Fruit fly (Drosophila melanogaster) whole organism, embryonic: Measurements from ENCODE around the gene Uggt.

Experiments
- B-H1 ChIP-seq: fragments of 200-800 bp; sonication (Bioruptor generic); IDR thresholded peaks from 3 replicates; pipeline ENCODE4 v1.3.6; 2022; ENCODE audit warnings: missing biosample characterization, missing genetic modification characterization
- CG1024 ChIP-seq: fragments of 200-800 bp; sonication (Bioruptor generic); IDR thresholded peaks from 2 replicates; pipeline ENCODE4 v1.3.6; 2022; ENCODE audit warnings: missing biosample characterization, missing genetic modification characterization
- CG11398 ChIP-seq: fragments of 200-800 bp; sonication (Bioruptor generic); optimal IDR thresholded peaks from 2 replicates; lab custom pipeline; 2016; ENCODE audit warnings: missing biosample characterization, missing genetic modification characterization
- CG11560 ChIP-seq: fragments of 200-800 bp; sonication (Bioruptor generic); IDR thresholded peaks from 3 replicates; pipeline ENCODE4 v1.3.6; 2022; ENCODE audit warnings: missing biosample characterization, missing genetic modification characterization
- CG11696 ChIP-seq: fragments of 200-800 bp; sonication (Bioruptor generic); IDR thresholded peaks from 2 replicates; pipeline ENCODE4 v1.3.6; 2022; ENCODE audit warnings: missing biosample characterization, missing genetic modification characterization
- CG12391 ChIP-seq: fragments of 200-800 bp; sonication (Bioruptor generic); optimal IDR thresholded peaks from 3 replicates; lab custom pipeline; 2018; ENCODE audit warnings: missing biosample characterization, mild to moderate bottlenecking, missing genetic modification characterization, moderate library complexity
- CG12769 ChIP-seq: fragments of 200-800 bp; sonication (Bioruptor generic); optimal IDR thresholded peaks from 2 replicates; lab custom pipeline; 2019; ENCODE audit warnings: missing biosample characterization, mild to moderate bottlenecking, missing genetic modification characterization, moderate library complexity
- CG13287 ChIP-seq: fragments of 200-800 bp; sonication (Bioruptor generic); IDR thresholded peaks from 2 replicates; pipeline ENCODE4 v1.3.6; 2022; ENCODE audit warnings: missing biosample characterization, missing genetic modification characterization; ENCODE audit not compliant: partially characterized antibody
- CG14441 ChIP-seq: fragments of 200-800 bp; sonication (Bioruptor generic); IDR thresholded peaks from 2 replicates; pipeline ENCODE4 v1.3.6; 2022; ENCODE audit warnings: missing biosample characterization, missing genetic modification characterization
- CG14710 ChIP-seq: fragments of 200-800 bp; sonication (Bioruptor generic); optimal IDR thresholded peaks from 3 replicates; lab custom pipeline; 2019; ENCODE audit warnings: missing biosample characterization, mild to moderate bottlenecking, missing genetic modification characterization, moderate library complexity
- CG14965 ChIP-seq: fragments of 200-800 bp; sonication (Bioruptor generic); optimal IDR thresholded peaks from 2 replicates; lab custom pipeline; 2016; ENCODE audit warnings: missing biosample characterization, missing genetic modification characterization, borderline replicate concordance
- CG18011 ChIP-seq: fragments of 200-800 bp; sonication (Bioruptor generic); optimal IDR thresholded peaks from 2 replicates; lab custom pipeline; 2017; ENCODE audit warnings: missing biosample characterization, missing genetic modification characterization, mild to moderate bottlenecking, moderate library complexity, missing genotype
- CG18619 ChIP-seq: fragments of 200-800 bp; sonication (Bioruptor generic); optimal IDR thresholded peaks from 3 replicates; lab custom pipeline; 2017; ENCODE audit warnings: missing biosample characterization, mild to moderate bottlenecking, missing genetic modification characterization
- CG31224 ChIP-seq: fragments of 200-800 bp; sonication (Bioruptor generic); IDR thresholded peaks from 2 replicates; pipeline ENCODE4 v1.3.6; 2022; ENCODE audit warnings: missing biosample characterization, missing genetic modification characterization
- CG3726 ChIP-seq: fragments of 200-800 bp; sonication (Bioruptor generic); IDR thresholded peaks from 3 replicates; pipeline ENCODE4, ENCODE4 v1.3.6; 2022; ENCODE audit warnings: missing biosample characterization, missing genetic modification characterization
- CG3847 ChIP-seq: fragments of 200-800 bp; sonication (Bioruptor generic); IDR thresholded peaks from 2 replicates; pipeline ENCODE4 v1.3.6; 2022; ENCODE audit warnings: missing biosample characterization, missing genetic modification characterization
- CG43689 ChIP-seq: fragments of 200-800 bp; sonication (Bioruptor generic); IDR thresholded peaks from 2 replicates; pipeline ENCODE4 v1.3.6; 2022; ENCODE audit warnings: missing biosample characterization, missing genetic modification characterization
- CG6654 ChIP-seq: fragments of 200-800 bp; sonication (Bioruptor generic); optimal IDR thresholded peaks from 2 replicates; lab custom pipeline; 2017; ENCODE audit warnings: missing biosample characterization, mild to moderate bottlenecking, missing genetic modification characterization
- CG9437 ChIP-seq: fragments of 200-800 bp; sonication (Bioruptor generic); optimal IDR thresholded peaks from 2 replicates; lab custom pipeline; 2018; ENCODE audit warnings: missing biosample characterization, mild to moderate bottlenecking, missing genetic modification characterization
- CTCF ChIP-seq: fragments of 200-800 bp; sonication (Bioruptor generic); optimal IDR thresholded peaks from 2 replicates; lab custom pipeline; 2017; ENCODE audit warnings: missing biosample characterization, mild to moderate bottlenecking, missing genetic modification characterization, moderate library complexity
- CrebB ChIP-seq: fragments of 200-800 bp; sonication (Bioruptor generic); optimal IDR thresholded peaks from 3 replicates; lab custom pipeline; 2018; ENCODE audit warnings: missing biosample characterization, mild to moderate bottlenecking, missing genetic modification characterization
- Fer3 ChIP-seq: fragments of 200-800 bp; sonication (Bioruptor generic); optimal IDR thresholded peaks from 2 replicates; lab custom pipeline; 2018; ENCODE audit warnings: missing biosample characterization, mild to moderate bottlenecking, missing genetic modification characterization, moderate library complexity
- Hand ChIP-seq: fragments of 200-800 bp; sonication (Bioruptor generic); optimal IDR thresholded peaks from 2 replicates; lab custom pipeline; 2017; ENCODE audit warnings: mild to moderate bottlenecking, missing biosample characterization, missing genetic modification reagents, missing genetic modification characterization
- Hmr ChIP-seq: fragments of 200-800 bp; sonication (Bioruptor generic); optimal IDR thresholded peaks from 3 replicates; lab custom pipeline; 2017; ENCODE audit warnings: mild to moderate bottlenecking, missing biosample characterization, missing genetic modification reagents, missing genetic modification characterization
- Hr78 ChIP-seq, 2 experiments: fragments of 200-800 bp in 1 of 2; fragments of >200 bp in 1 of 2; sonication (Bioruptor generic) in 1 of 2; optimal IDR thresholded peaks; 2 replicates each; lab custom pipeline; 2017 to 2019; ENCODE audit warnings: missing biosample characterization in 2 of 2, missing genetic modification characterization in 2 of 2, mild to moderate bottlenecking in 1 of 2, moderate library complexity in 1 of 2
- NC2α ChIP-seq: fragments of 200-800 bp; sonication (Bioruptor generic); optimal IDR thresholded peaks from 2 replicates; lab custom pipeline; 2016; ENCODE audit warnings: missing biosample characterization, missing genetic modification characterization
- Nf-YB ChIP-seq: fragments of 200-800 bp; sonication (Bioruptor generic); optimal IDR thresholded peaks from 3 replicates; lab custom pipeline; 2019; ENCODE audit warnings: missing biosample characterization, mild to moderate bottlenecking, missing genetic modification characterization, moderate library complexity
- Sry-β ChIP-seq: fragments of 200-800 bp; sonication (Bioruptor generic); optimal IDR thresholded peaks from 2 replicates; lab custom pipeline; 2018; ENCODE audit warnings: missing biosample characterization, mild to moderate bottlenecking, missing genetic modification characterization, moderate library complexity
- Trl ChIP-seq, 3 experiments: fragments of >200 bp in 2 of 3; fragments of 200-800 bp in 1 of 3; sonication (Bioruptor generic) in 1 of 3; optimal IDR thresholded peaks; 2 replicates in 1 of 3; 3 replicates in 2 of 3; lab custom pipeline; 2016 to 2017; ENCODE audit warnings: missing biosample characterization in 1 of 3, missing genetic modification characterization in 1 of 3
- aop ChIP-seq: fragments of 200-800 bp; sonication (Bioruptor generic); IDR thresholded peaks from 2 replicates; pipeline ENCODE4 v1.3.6; 2022; ENCODE audit warnings: missing biosample characterization, missing genetic modification characterization
- ase ChIP-seq: fragments of 200-800 bp; sonication (Bioruptor generic); IDR thresholded peaks from 3 replicates; pipeline ENCODE4 v1.3.6; 2022; ENCODE audit warnings: missing biosample characterization, missing genetic modification characterization
- az2 ChIP-seq: fragments of 200-800 bp; sonication (Bioruptor generic); optimal IDR thresholded peaks from 3 replicates; lab custom pipeline; 2016; ENCODE audit warnings: missing biosample characterization, missing genetic modification characterization
- bbx ChIP-seq: fragments of 200-800 bp; sonication (Bioruptor generic); IDR thresholded peaks from 2 replicates; pipeline ENCODE4 v1.3.6; 2022; ENCODE audit warnings: missing biosample characterization, missing genetic modification characterization; ENCODE audit not compliant: partially characterized antibody
- da ChIP-seq: fragments of 200-800 bp; sonication (Bioruptor generic); optimal IDR thresholded peaks from 2 replicates; lab custom pipeline; 2016; ENCODE audit warnings: missing biosample characterization, missing genetic modification characterization
- exex ChIP-seq: fragments of 200-800 bp; sonication (Bioruptor generic); optimal IDR thresholded peaks from 4 replicates; lab custom pipeline; 2018; ENCODE audit warnings: missing biosample characterization, mild to moderate bottlenecking, missing genetic modification characterization, moderate library complexity
- ftz-f1 ChIP-seq: fragments of 200-800 bp; sonication (Bioruptor generic); optimal IDR thresholded peaks from 2 replicates; lab custom pipeline; 2016; ENCODE audit warnings: missing biosample characterization, missing genetic modification characterization
- gce ChIP-seq: fragments of 200-800 bp; sonication (Bioruptor generic); IDR thresholded peaks from 3 replicates; pipeline ENCODE4 v1.3.6; 2022; ENCODE audit warnings: missing biosample characterization, missing genetic modification characterization
- gcm ChIP-seq: fragments of 200-800 bp; sonication (Bioruptor generic); optimal IDR thresholded peaks from 2 replicates; lab custom pipeline; 2019; ENCODE audit warnings: missing biosample characterization, mild to moderate bottlenecking, missing genetic modification characterization, moderate library complexity
- gt ChIP-seq: fragments of 200-800 bp; sonication (Bioruptor generic); IDR thresholded peaks from 2 replicates; pipeline ENCODE4 v1.3.6; 2022; ENCODE audit warnings: missing biosample characterization, missing genetic modification characterization
- luna ChIP-seq: fragments of 200-800 bp; sonication (Bioruptor generic); optimal IDR thresholded peaks from 2 replicates; lab custom pipeline; 2016; ENCODE audit warnings: missing biosample characterization, missing genetic modification characterization
- odd ChIP-seq: fragments of 200-800 bp; sonication (Bioruptor generic); optimal IDR thresholded peaks from 2 replicates; lab custom pipeline; 2017; ENCODE audit warnings: missing biosample characterization, mild to moderate bottlenecking, missing genetic modification characterization
- p53 ChIP-seq: fragments of 200-800 bp; sonication (Bioruptor generic); optimal IDR thresholded peaks from 2 replicates; lab custom pipeline; 2016; ENCODE audit warnings: missing biosample characterization, missing genetic modification characterization
- pho ChIP-seq: fragments of 200-800 bp; sonication (Bioruptor generic); optimal IDR thresholded peaks from 2 replicates; lab custom pipeline; 2016; ENCODE audit warnings: missing biosample characterization, missing genetic modification characterization
- run ChIP-seq: fragments of 200-800 bp; sonication (Bioruptor generic); optimal IDR thresholded peaks from 3 replicates; lab custom pipeline; 2018; ENCODE audit warnings: missing biosample characterization, mild to moderate bottlenecking, missing genetic modification characterization
- sd ChIP-seq: fragments of 200-800 bp; sonication (Bioruptor generic); optimal IDR thresholded peaks from 3 replicates; lab custom pipeline; 2018; ENCODE audit warnings: missing biosample characterization, mild to moderate bottlenecking, missing genetic modification characterization, moderate library complexity
- sens-2 ChIP-seq: fragments of 200-800 bp; sonication (Bioruptor generic); IDR thresholded peaks from 2 replicates; pipeline ENCODE4 v1.3.6; 2022; ENCODE audit warnings: missing biosample characterization, missing genetic modification characterization
- twi ChIP-seq: fragments of 200-800 bp; optimal IDR thresholded peaks from 2 replicates; lab custom pipeline; 2019; ENCODE audit warnings: missing biosample characterization, mild to moderate bottlenecking, missing genetic modification characterization, moderate library complexity
- zfh2 ChIP-seq: fragments of 200-800 bp; sonication (Bioruptor generic); optimal IDR thresholded peaks from 2 replicates; lab custom pipeline; 2016; ENCODE audit warnings: missing biosample characterization, missing genetic modification characterization

Gene Uggt

dm6 chr3L:18890283-18891175 is 18.0 kb downstream of the Uggt start, which contains the start of gene CG3961 (continued):
- TF ChIP-seq CG11398 (GFP tag; lab: Kevin White, UChicago), result peak; percentile 73
- TF ChIP-seq CG18011 (GFP tag; lab: Kevin White, UChicago), result peak; percentile 82
- TF ChIP-seq CG9437 (GFP tag; lab: Kevin White, UChicago), result peak; percentile 97
- TF ChIP-seq CG12391 (tag; lab: Kevin White, UChicago), result peak; percentile 99
- peak; percentile 79 for TF ChIP-seq CG1024
- TF ChIP-seq gt (GFP tag; lab: Robert Waterston, UW), result peak; percentile 80
- peak; percentile 89 for TF ChIP-seq CG6654
- TF ChIP-seq Fer3, result peak; percentile 94
- TF ChIP-seq CG11560, result peak; percentile 84; the same call in 2 of the 3 replicates
- TF ChIP-seq Trl (optimal IDR thresholded peaks at IDR 0.05; lab: Kevin White, UChicago), result peak; percentile 79 to 92
- peak; percentile 83 for TF ChIP-seq Trl (GFP tag; optimal IDR thresholded peaks at IDR 0.05; lab: Kevin White, UChicago)
- TF ChIP-seq aop (GFP tag; lab: Robert Waterston, UW), result no peak
- peak; percentile 76 for TF ChIP-seq exex (tag; lab: Kevin White, UChicago)
- TF ChIP-seq Sry-β (GFP tag; lab: Kevin White, UChicago), result peak; percentile 72
- TF ChIP-seq gcm (GFP tag; lab: Kevin White, UChicago), result peak; percentile 99
- TF ChIP-seq CG18619 (GFP tag; lab: Kevin White, UChicago), result peak; percentile 98
- peak; percentile 90 for TF ChIP-seq sd (tag; lab: Kevin White, UChicago)
- no peak; the same call in 1 of the 2 replicates for TF ChIP-seq CG43689
- TF ChIP-seq CG13287, result no peak; the same call in 1 of the 2 replicates
- TF ChIP-seq ftz-f1, result no peak
- no peak for TF ChIP-seq CG14965 (GFP tag; lab: Kevin White, UChicago)
- TF ChIP-seq Hr78 (GFP tag; optimal IDR thresholded peaks at IDR 0.05; lab: Kevin White, UChicago), result peak in 1 of 2 experiments; percentile 96
- TF ChIP-seq CG14441 (GFP tag; lab: Robert Waterston, UW), result peak; percentile 82
- TF ChIP-seq B-H1 (GFP tag; lab: Robert Waterston, UW), result peak; percentile 83; the same call in 2 of the 3 replicates
- no peak; the same call in 1 of the 2 replicates for TF ChIP-seq sens-2 (GFP tag; lab: Robert Waterston, UW)
- peak; percentile 72 for TF ChIP-seq CTCF (GFP tag; lab: Kevin White, UChicago)
- TF ChIP-seq az2, result peak; percentile 98
- TF ChIP-seq p53 (GFP tag; lab: Kevin White, UChicago), result no peak
- peak; percentile 68 for TF ChIP-seq CG31224
- 0 out of 2 replicates have a peak, but pooled peaks have one; percentile 17 for TF ChIP-seq bbx (GFP tag; lab: Robert Waterston, UW)
- TF ChIP-seq gce (GFP tag; lab: Robert Waterston, UW), result peak; percentile 74; the same call in 1 of the 3 replicates
- TF ChIP-seq twi (tag; lab: Kevin White, UChicago), result peak; percentile 96
- TF ChIP-seq CG3847, result peak; percentile 88
- peak; percentile 97 for TF ChIP-seq run (tag; lab: Kevin White, UChicago)
- peak; percentile 93 for TF ChIP-seq CrebB
- TF ChIP-seq ase (GFP tag; lab: Robert Waterston, UW), result peak; percentile 88
- TF ChIP-seq CG12769 (tag; lab: Kevin White, UChicago), result peak; percentile 92
- TF ChIP-seq pho (GFP tag; lab: Kevin White, UChicago), result peak; percentile 87
- peak; percentile 80 for TF ChIP-seq NC2α (GFP tag; lab: Kevin White, UChicago)
- peak; percentile 90; the same call in 1 of the 3 replicates for TF ChIP-seq CG3726 (GFP tag; lab: Robert Waterston, UW)
- TF ChIP-seq zfh2 (GFP tag; lab: Kevin White, UChicago), result peak; percentile 52
- TF ChIP-seq luna (GFP tag; lab: Kevin White, UChicago), result peak; percentile 59
- TF ChIP-seq da (GFP tag; lab: Kevin White, UChicago), result peak; percentile 53
- TF ChIP-seq CG14710 (tag; lab: Kevin White, UChicago), result peak; percentile 98
- peak; percentile 96 for TF ChIP-seq Hand (GFP tag; lab: Kevin White, UChicago)
- TF ChIP-seq Nf-YB (GFP tag; lab: Kevin White, UChicago), result peak; percentile 89
- peak; percentile 98 for TF ChIP-seq Hmr (GFP tag; lab: Kevin White, UChicago)
- peak; percentile 63 for TF ChIP-seq CG11696 (GFP tag; lab: Robert Waterston, UW)
- peak; percentile 98 for TF ChIP-seq odd (GFP tag; lab: Kevin White, UChicago)
